Fruit fly (Drosophila melanogaster): ENCODE results near the gene CG9040.

- TF ChIP-seq h (optimal IDR thresholded peaks at IDR 0.05): no peak
- TF ChIP-seq Sin3A (optimal IDR thresholded peaks at IDR 0.05): no peak
- no peak for TF ChIP-seq psq (optimal IDR thresholded peaks at IDR 0.05)
- no peak for TF ChIP-seq Myc (optimal IDR thresholded peaks at IDR 0.05)
- TF ChIP-seq insv (optimal IDR thresholded peaks at IDR 0.05): no peak
Observed at dm6 chr3L:14036867-14037313, 49.2 kb downstream of the CG9040 start, which contains the start of gene Hsp110.
